Worm (Caenorhabditis elegans): ENCODE data around the gene set-22.

DNA sequence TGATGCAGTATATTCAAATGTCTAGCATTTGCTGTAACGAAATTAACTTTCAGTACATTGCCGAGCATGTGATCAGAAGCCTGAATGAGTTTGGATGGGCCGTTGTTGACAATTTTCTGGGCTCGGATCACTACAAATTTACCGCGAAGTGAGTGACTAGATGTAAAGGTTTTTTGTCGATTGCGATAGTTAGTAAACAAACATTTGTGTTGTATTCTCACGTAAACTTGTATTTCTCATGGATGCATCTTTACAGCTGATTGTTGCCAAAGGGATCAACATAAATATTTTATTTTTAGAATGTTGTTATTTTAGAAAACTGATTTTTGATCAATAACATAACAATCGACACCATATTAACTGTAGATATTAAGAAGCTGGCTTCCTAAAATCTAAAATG is 37.3 kb downstream of the set-22 start:
- TF ChIP-seq unc-55 (GFP tag; optimal IDR thresholded peaks at IDR 0.05) (no peak), nhr-11 (tag; optimal IDR thresholded peaks at IDR 0.05) (no peak), elt-1 (tag; optimal IDR thresholded peaks at IDR 0.05) (no peak), mdl-1 (tag; optimal IDR thresholded peaks at IDR 0.05) (no peak), nhr-25 (tag; optimal IDR thresholded peaks at IDR 0.05) (no peak), nhr-77 (tag; optimal IDR thresholded peaks at IDR 0.05) (no peak), fos-1 (tag; optimal IDR thresholded peaks at IDR 0.05) (no peak), snpc-4 (tag; optimal IDR thresholded peaks at IDR 0.05) (no peak)

Measured in whole organism, L2 larva.